Fruit fly (Drosophila melanogaster) whole organism, embryonic: ENCODE data around the gene Jhbp14.

Experiments
- Abd-B ChIP-seq: fragments of 200-800 bp; sonication (Bioruptor generic); optimal IDR thresholded peaks from 2 replicates; lab custom pipeline; 2018; ENCODE audit warnings: missing biosample characterization, mild to moderate bottlenecking, missing genetic modification characterization, moderate library complexity
- B-H2 ChIP-seq: fragments of 200-800 bp; sonication (Bioruptor generic); optimal IDR thresholded peaks from 2 replicates; lab custom pipeline; 2018; ENCODE audit warnings: missing biosample characterization, mild to moderate bottlenecking, missing genetic modification characterization
- Bdp1 ChIP-seq: fragments of 200-800 bp; sonication (Bioruptor generic); optimal IDR thresholded peaks from 3 replicates; lab custom pipeline; 2016; ENCODE audit warnings: missing biosample characterization, missing genetic modification characterization
- CG11723 ChIP-seq: fragments of 200-800 bp; sonication (Bioruptor generic); optimal IDR thresholded peaks from 2 replicates; lab custom pipeline; 2017; ENCODE audit warnings: missing biosample characterization, mild to moderate bottlenecking, missing genetic modification characterization
- CG12299 ChIP-seq: fragments of 200-800 bp; sonication (Bioruptor generic); optimal IDR thresholded peaks from 2 replicates; lab custom pipeline; 2018; ENCODE audit warnings: missing biosample characterization, mild to moderate bottlenecking, missing genetic modification characterization
- CG14667 ChIP-seq: fragments of 200-800 bp; sonication (Bioruptor generic); IDR thresholded peaks from 2 replicates; pipeline ENCODE4 v1.3.6; 2022; ENCODE audit warnings: missing biosample characterization, missing genetic modification characterization
- CG16779 ChIP-seq: fragments of 200-800 bp; sonication (Bioruptor generic); IDR thresholded peaks from 2 replicates; pipeline ENCODE4 v1.3.6; 2022; ENCODE audit warnings: missing biosample characterization, missing genetic modification characterization
- CG17568 ChIP-seq: fragments of 200-800 bp; sonication (Bioruptor generic); optimal IDR thresholded peaks from 2 replicates; lab custom pipeline; 2018; ENCODE audit warnings: missing biosample characterization, mild to moderate bottlenecking, missing genetic modification characterization, moderate library complexity
- CG17612 ChIP-seq: fragments of 200-800 bp; sonication (Bioruptor generic); IDR thresholded peaks from 2 replicates; pipeline ENCODE4 v1.3.6; 2022; ENCODE audit warnings: missing biosample characterization, missing genetic modification characterization
- CG18262 ChIP-seq: fragments of 200-800 bp; optimal IDR thresholded peaks from 3 replicates; lab custom pipeline; 2019; ENCODE audit warnings: missing biosample characterization, mild to moderate bottlenecking, missing genetic modification characterization, moderate library complexity
- CG31441 ChIP-seq: fragments of 200-800 bp; sonication (Bioruptor generic); IDR thresholded peaks from 2 replicates; pipeline ENCODE4 v1.3.6; 2022; ENCODE audit warnings: missing biosample characterization, missing genetic modification characterization
- CG3281 ChIP-seq: fragments of 200-800 bp; sonication (Bioruptor generic); optimal IDR thresholded peaks from 3 replicates; lab custom pipeline; 2017; ENCODE audit warnings: missing biosample characterization, mild to moderate bottlenecking, missing genetic modification characterization
- CG33213 ChIP-seq: fragments of 200-800 bp; sonication (Bioruptor generic); optimal IDR thresholded peaks from 3 replicates; lab custom pipeline; 2016; ENCODE audit warnings: missing biosample characterization, missing genetic modification characterization
- CG33557 ChIP-seq: fragments of 200-800 bp; sonication (Bioruptor generic); optimal IDR thresholded peaks from 2 replicates; lab custom pipeline; 2019; ENCODE audit warnings: missing biosample characterization, mild to moderate bottlenecking, missing genetic modification characterization, moderate library complexity
- CG4707 ChIP-seq: fragments of 200-800 bp; sonication (Bioruptor generic); optimal IDR thresholded peaks from 2 replicates; lab custom pipeline; 2018; ENCODE audit warnings: missing biosample characterization, mild to moderate bottlenecking, missing genetic modification characterization, moderate library complexity
- CG6272 ChIP-seq: fragments of 200-800 bp; sonication (Bioruptor generic); IDR thresholded peaks from 2 replicates; pipeline ENCODE4 v1.3.6; 2022; ENCODE audit warnings: missing biosample characterization, missing genetic modification characterization
- CG6813 ChIP-seq: fragments of 200-800 bp; sonication (Bioruptor generic); optimal IDR thresholded peaks from 2 replicates; lab custom pipeline; 2017; ENCODE audit warnings: missing biosample characterization, missing genetic modification characterization, mild to moderate bottlenecking, moderate library complexity, missing genetic modification reagents
- CG6854 ChIP-seq: fragments of 200-800 bp; sonication (Bioruptor generic); optimal IDR thresholded peaks from 3 replicates; lab custom pipeline; 2017; ENCODE audit warnings: missing biosample characterization, mild to moderate bottlenecking, missing genetic modification characterization
- CG7745 ChIP-seq: fragments of 200-800 bp; sonication (Bioruptor generic); optimal IDR thresholded peaks from 2 replicates; lab custom pipeline; 2018; ENCODE audit warnings: missing biosample characterization, mild to moderate bottlenecking, missing genetic modification characterization, moderate library complexity
- CG8290 ChIP-seq, 3 experiments: fragments of 200-800 bp; sonication (Bioruptor generic); optimal IDR thresholded peaks; 2 replicates each; lab custom pipeline; 2016 to 2019; ENCODE audit warnings: missing biosample characterization in 3 of 3, missing genetic modification characterization in 3 of 3, mild to moderate bottlenecking in 2 of 3, moderate library complexity in 1 of 3
- CG8388 ChIP-seq: fragments of 200-800 bp; sonication (Bioruptor generic); optimal IDR thresholded peaks from 2 replicates; lab custom pipeline; 2019; ENCODE audit warnings: missing biosample characterization, mild to moderate bottlenecking, missing genetic modification characterization, moderate library complexity
- CkIIα-i1 ChIP-seq: fragments of 200-800 bp; sonication (Bioruptor generic); IDR thresholded peaks from 2 replicates; pipeline ENCODE4 v1.3.6; 2022; ENCODE audit warnings: missing biosample characterization, missing genetic modification characterization
- CrebB ChIP-seq: fragments of 200-800 bp; sonication (Bioruptor generic); optimal IDR thresholded peaks from 3 replicates; lab custom pipeline; 2018; ENCODE audit warnings: missing biosample characterization, mild to moderate bottlenecking, missing genetic modification characterization
- Nf-YC ChIP-seq: fragments of 200-800 bp; optimal IDR thresholded peaks from 3 replicates; lab custom pipeline; 2019; ENCODE audit warnings: missing biosample characterization, mild to moderate bottlenecking, missing genetic modification characterization, moderate library complexity
- PHDP ChIP-seq: fragments of 200-800 bp; sonication (Bioruptor generic); optimal IDR thresholded peaks from 3 replicates; lab custom pipeline; 2018; ENCODE audit warnings: missing biosample characterization, mild to moderate bottlenecking, missing genetic modification characterization, moderate library complexity
- Poxn ChIP-seq: fragments of 200-800 bp; sonication (Bioruptor generic); IDR thresholded peaks from 2 replicates; pipeline ENCODE4 v1.3.6; 2022; ENCODE audit warnings: missing biosample characterization, missing genetic modification characterization
- Six4 ChIP-seq: fragments of 200-800 bp; sonication (Bioruptor generic); optimal IDR thresholded peaks from 2 replicates; lab custom pipeline; 2016; ENCODE audit warnings: missing biosample characterization, missing genetic modification characterization
- Sox102F ChIP-seq: fragments of 200-800 bp; sonication (Bioruptor generic); optimal IDR thresholded peaks from 2 replicates; lab custom pipeline; 2018; ENCODE audit warnings: missing biosample characterization, mild to moderate bottlenecking, missing genetic modification characterization, moderate library complexity
- Stat92E ChIP-seq, 3 experiments: fragments of >200 bp in 2 of 3; fragments of 200-800 bp in 1 of 3; sonication (Bioruptor generic) in 1 of 3; optimal IDR thresholded peaks; 2 replicates each; lab custom pipeline; 2017 to 2019; ENCODE audit warnings: missing biosample characterization in 3 of 3, missing genetic modification characterization in 3 of 3, mild to moderate bottlenecking in 1 of 3, moderate library complexity in 1 of 3
- bcd ChIP-seq: fragments of 200-800 bp; sonication (Bioruptor generic); optimal IDR thresholded peaks from 2 replicates; lab custom pipeline; 2017; ENCODE audit warnings: missing biosample characterization, mild to moderate bottlenecking, missing genetic modification characterization
- bsh ChIP-seq, 2 experiments: fragments of 200-800 bp; sonication (Bioruptor generic); optimal IDR thresholded peaks; 2 replicates each; lab custom pipeline; 2017 to 2018; ENCODE audit warnings: mild to moderate bottlenecking in 2 of 2, missing biosample characterization in 2 of 2, missing genetic modification characterization in 2 of 2, moderate library complexity in 1 of 2
- cato ChIP-seq: fragments of 200-800 bp; sonication (Bioruptor generic); optimal IDR thresholded peaks from 2 replicates; lab custom pipeline; 2016; ENCODE audit warnings: missing biosample characterization, missing genetic modification characterization, borderline replicate concordance
- cg ChIP-seq: fragments of 200-800 bp; sonication (Bioruptor generic); optimal IDR thresholded peaks from 3 replicates; lab custom pipeline; 2019; ENCODE audit warnings: missing biosample characterization, mild to moderate bottlenecking, missing genetic modification characterization, moderate library complexity
- crol ChIP-seq: fragments of 200-800 bp; sonication (Bioruptor generic); IDR thresholded peaks from 2 replicates; pipeline ENCODE4 v1.3.6; 2022; ENCODE audit warnings: missing biosample characterization, missing genetic modification characterization
- disco-r ChIP-seq: fragments of 200-800 bp; sonication (Bioruptor generic); optimal IDR thresholded peaks from 2 replicates; lab custom pipeline; 2016; ENCODE audit warnings: missing biosample characterization, missing genetic modification characterization
- dysf ChIP-seq: fragments of 200-800 bp; sonication (Bioruptor generic); IDR thresholded peaks from 3 replicates; pipeline ENCODE4 v1.3.6; 2022; ENCODE audit warnings: missing biosample characterization, missing genetic modification characterization
- emc ChIP-seq: fragments of 200-800 bp; sonication (Bioruptor generic); optimal IDR thresholded peaks from 2 replicates; lab custom pipeline; 2016; ENCODE audit warnings: missing biosample characterization, missing genetic modification characterization
- fd64A ChIP-seq: fragments of 200-800 bp; sonication (Bioruptor generic); optimal IDR thresholded peaks from 3 replicates; lab custom pipeline; 2018; ENCODE audit warnings: missing biosample characterization, mild to moderate bottlenecking, missing genetic modification characterization
- insv ChIP-seq, 2 experiments: fragments of 200-800 bp; sonication (Bioruptor generic); optimal IDR thresholded peaks; 3 replicates each; lab custom pipeline; 2016 to 2018; ENCODE audit warnings: missing biosample characterization in 2 of 2, missing genetic modification characterization in 2 of 2
- jing ChIP-seq: fragments of 200-800 bp; sonication (Bioruptor generic); optimal IDR thresholded peaks from 2 replicates; lab custom pipeline; 2018; ENCODE audit warnings: missing biosample characterization, mild to moderate bottlenecking, missing genetic modification characterization
- lola ChIP-seq, 3 experiments: fragments of >200 bp in 2 of 3; fragments of 200-800 bp in 1 of 3; sonication (Bioruptor generic) in 1 of 3; optimal IDR thresholded peaks; 2 replicates each; lab custom pipeline; 2017 to 2019; ENCODE audit warnings: missing biosample characterization in 3 of 3, missing genetic modification characterization in 3 of 3, mild to moderate bottlenecking in 1 of 3, moderate library complexity in 1 of 3
- p53 ChIP-seq: fragments of 200-800 bp; sonication (Bioruptor generic); optimal IDR thresholded peaks from 2 replicates; lab custom pipeline; 2016; ENCODE audit warnings: missing biosample characterization, missing genetic modification characterization
- salm ChIP-seq: fragments of 200-800 bp; sonication (Bioruptor generic); optimal IDR thresholded peaks from 2 replicates; lab custom pipeline; 2018; ENCODE audit warnings: missing biosample characterization, mild to moderate bottlenecking, missing genetic modification characterization
- sc ChIP-seq, 3 experiments: fragments of >200 bp in 2 of 3; fragments of 200-800 bp in 1 of 3; sonication (Bioruptor generic) in 1 of 3; optimal IDR thresholded peaks; 2 replicates in 2 of 3; 3 replicates in 1 of 3; lab custom pipeline; 2017; ENCODE audit warnings: mild to moderate bottlenecking in 1 of 3, missing biosample characterization in 1 of 3, missing genetic modification characterization in 1 of 3, missing genetic modification reagents in 1 of 3
- so ChIP-seq: fragments of 200-800 bp; sonication (Bioruptor generic); IDR thresholded peaks from 3 replicates; pipeline ENCODE4 v1.3.6; 2022; ENCODE audit warnings: missing biosample characterization, missing genetic modification characterization
- sqz ChIP-seq: fragments of 200-800 bp; sonication (Bioruptor generic); optimal IDR thresholded peaks from 3 replicates; lab custom pipeline; 2018; ENCODE audit warnings: missing biosample characterization, mild to moderate bottlenecking, missing genetic modification characterization
- tna ChIP-seq: fragments of 200-800 bp; sonication (Bioruptor generic); IDR thresholded peaks from 2 replicates; pipeline ENCODE4 v1.3.6; 2022; ENCODE audit warnings: missing biosample characterization, missing genetic modification characterization; ENCODE audit not compliant: partially characterized antibody
- ttk ChIP-seq: fragments of 200-800 bp; sonication (Bioruptor generic); IDR thresholded peaks from 2 replicates; pipeline ENCODE4 v2.1.2; 2022; ENCODE audit warnings: missing biosample characterization, missing genetic modification characterization
- vfl ChIP-seq: fragments of 200-800 bp; sonication (Bioruptor generic); optimal IDR thresholded peaks from 2 replicates; lab custom pipeline; 2016; ENCODE audit warnings: missing biosample characterization, missing genetic modification characterization

Jhbp14 gene

dm6 chr2L:13205256-13205655, 31.0 kb upstream of the Jhbp14 start (continued):
- TF ChIP-seq CG6813 (GFP tag; lab: Kevin White, UChicago) (peak; percentile 57), CG8388 (GFP tag; lab: Kevin White, UChicago) (no peak), CrebB (peak; percentile 54), Six4 (GFP tag; lab: Kevin White, UChicago) (no peak), cato (GFP tag; lab: Kevin White, UChicago) (no peak), Bdp1 (GFP tag; lab: Kevin White, UChicago) (no peak), CG14667 (GFP tag; lab: Robert Waterston, UW) (no peak), tna (GFP tag; lab: Robert Waterston, UW) (no peak), PHDP (peak; percentile 29), CG18262 (tag; lab: Kevin White, UChicago) (no peak), cg (peak; percentile 7), CG16779 (GFP tag; lab: Robert Waterston, UW) (no peak), CG4707 (GFP tag; lab: Kevin White, UChicago) (peak; percentile 55), Abd-B (GFP tag; lab: Kevin White, UChicago) (no peak), p53 (GFP tag; lab: Kevin White, UChicago) (peak; percentile 25), emc (GFP tag; lab: Kevin White, UChicago) (no peak), lola (GFP tag; optimal IDR thresholded peaks at IDR 0.05; lab: Kevin White, UChicago) (no peak), disco-r (no peak), crol (peak; percentile 81), CG3281 (GFP tag; lab: Kevin White, UChicago) (no peak), CG17568 (GFP tag; lab: Kevin White, UChicago) (no peak), CG6854 (GFP tag; lab: Kevin White, UChicago) (peak; percentile 63), bcd (GFP tag; lab: Kevin White, UChicago) (peak; percentile 38), CG12299 (no peak), CG6272 (GFP tag; lab: Robert Waterston, UW) (no peak), CG7745 (tag; lab: Kevin White, UChicago) (no peak), CG17612 (GFP tag; lab: Robert Waterston, UW) (no peak), dysf (peak; percentile 29; the same call in 1 of the 3 replicates), CG31441 (GFP tag; lab: Robert Waterston, UW) (no peak), Poxn (GFP tag; lab: Robert Waterston, UW) (no peak), CG8290 (GFP tag; optimal IDR thresholded peaks at IDR 0.05; lab: Kevin White, UChicago) (peak; percentile 17), CG8290 (tag; optimal IDR thresholded peaks at IDR 0.05; lab: Kevin White, UChicago) (peak in 1 of 2 experiments; percentile 56), sc (optimal IDR thresholded peaks at IDR 0.05; lab: Kevin White, UChicago) (no peak), sc (GFP tag; optimal IDR thresholded peaks at IDR 0.05; lab: Kevin White, UChicago) (no peak), Stat92E (GFP tag; optimal IDR thresholded peaks at IDR 0.05; lab: Kevin White, UChicago) (no peak), ttk (GFP tag; lab: Robert Waterston, UW) (no peak), vfl (GFP tag; lab: Kevin White, UChicago) (no peak), jing (GFP tag; lab: Kevin White, UChicago) (no peak), salm (no peak), fd64A (peak; percentile 5), sqz (GFP tag; lab: Kevin White, UChicago) (no peak), CG33213 (GFP tag; lab: Kevin White, UChicago) (no peak), CG33557 (GFP tag; lab: Kevin White, UChicago) (peak; percentile 5), bsh (GFP tag; optimal IDR thresholded peaks at IDR 0.05; lab: Kevin White, UChicago) (peak in 1 of 2 experiments; percentile 18), CG11723 (GFP tag; lab: Kevin White, UChicago) (peak; percentile 30), Nf-YC (tag; lab: Kevin White, UChicago) (peak; percentile 38), B-H2 (GFP tag; lab: Kevin White, UChicago) (peak; percentile 43), CkIIα-i1 (GFP tag; lab: Robert Waterston, UW) (no peak), Sox102F (GFP tag; lab: Kevin White, UChicago) (peak; percentile 14), insv (GFP tag; optimal IDR thresholded peaks at IDR 0.05; lab: Kevin White, UChicago) (no peak), so (GFP tag; lab: Robert Waterston, UW) (peak; percentile 51; the same call in 1 of the 3 replicates)
